Worm (Caenorhabditis elegans) whole organism, young adult: ENCODE data around the gene zig-8.

Source experiments
- B0336.3 ChIP-seq: fragments of 200-800 bp; sonication (Bioruptor generic); IDR thresholded peaks from 2 replicates; pipeline ENCODE4 v1.3.6; 2022; ENCODE audit warnings: missing genetic modification characterization, missing compliant biosample characterization
- C17E4.6 ChIP-seq: fragments of 200-800 bp; sonication (Bioruptor generic); IDR thresholded peaks from 2 replicates; pipeline ENCODE4 v1.3.6; 2022; ENCODE audit warnings: missing genetic modification reagents, missing genetic modification characterization, missing compliant biosample characterization
- D2030.7 ChIP-seq: fragments of 200-800 bp; sonication (Bioruptor generic); IDR thresholded peaks from 2 replicates; pipeline ENCODE4 v1.3.6; 2022; ENCODE audit warnings: missing genetic modification reagents, missing genetic modification characterization, missing compliant biosample characterization
- F10E7.11 ChIP-seq: sonication (generic microtip); optimal IDR thresholded peaks from 2 replicates; lab custom pipeline; 2017; ENCODE audit warnings: mild to moderate bottlenecking, missing genetic modification characterization, moderate library complexity, missing compliant biosample characterization
- F39B2.1 ChIP-seq: fragments of 200-800 bp; sonication (Bioruptor generic); IDR thresholded peaks from 2 replicates; pipeline ENCODE4 v1.3.6; 2022; ENCODE audit warnings: missing genetic modification reagents, missing genetic modification characterization, missing compliant biosample characterization
- F52B5.7 ChIP-seq: sonication (generic microtip); optimal IDR thresholded peaks from 2 replicates; lab custom pipeline; 2016; ENCODE audit warnings: mild to moderate bottlenecking, missing genetic modification characterization, missing compliant biosample characterization
- T26A5.8 ChIP-seq: sonication (generic microtip); optimal IDR thresholded peaks from 2 replicates; lab custom pipeline; 2016; ENCODE audit warnings: missing genetic modification characterization, missing compliant biosample characterization
- Y53G8AR.9 ChIP-seq: fragments of 200-800 bp; sonication (Bioruptor generic); conservative IDR thresholded peaks from 2 replicates; pipeline ENCODE4 v1.3.6; 2022; ENCODE audit warnings: missing genetic modification reagents, missing genetic modification characterization, missing compliant biosample characterization
- Y56A3A.18 ChIP-seq: fragments of 200-800 bp; sonication (Bioruptor generic); IDR thresholded peaks from 2 replicates; pipeline ENCODE4 v1.3.6; 2022; ENCODE audit warnings: missing genetic modification reagents, missing genetic modification characterization, missing compliant biosample characterization
- Y95B8A.8 ChIP-seq: fragments of 200-800 bp; sonication (Bioruptor generic); IDR thresholded peaks from 2 replicates; pipeline ENCODE4 v1.3.6; 2022; ENCODE audit warnings: missing genetic modification reagents, missing genetic modification characterization, missing compliant biosample characterization
- ZK185.1 ChIP-seq: sonication (generic microtip); optimal IDR thresholded peaks from 2 replicates; lab custom pipeline; 2016; ENCODE audit warnings: mild to moderate bottlenecking, missing genetic modification characterization, missing compliant biosample characterization; ENCODE audit not compliant: poor library complexity, severe bottlenecking
- akir-1 ChIP-seq: fragments of 200-800 bp; sonication (Bioruptor generic); optimal IDR thresholded peaks from 2 replicates; lab custom pipeline; 2018; ENCODE audit warnings: mild to moderate bottlenecking, missing genetic modification characterization, moderate library complexity, missing compliant biosample characterization
- aptf-2 ChIP-seq: fragments of 200-800 bp; sonication (Bioruptor generic); conservative IDR thresholded peaks from 2 replicates; pipeline ENCODE4 v1.3.6; 2022; ENCODE audit warnings: missing genetic modification reagents, missing genetic modification characterization, missing compliant biosample characterization
- athp-1 ChIP-seq: sonication (generic microtip); optimal IDR thresholded peaks from 2 replicates; lab custom pipeline; 2017; ENCODE audit warnings: mild to moderate bottlenecking, missing genetic modification characterization, missing compliant biosample characterization
- attf-6 ChIP-seq: fragments of 200-800 bp; sonication (Bioruptor generic); IDR thresholded peaks from 2 replicates; pipeline ENCODE4 v1.3.6; 2022; ENCODE audit warnings: missing genetic modification reagents, missing genetic modification characterization, missing compliant biosample characterization
- cebp-1 ChIP-seq, 2 experiments: fragments of 200-800 bp in 1 of 2; sonication (Bioruptor generic) in 1 of 2; sonication (generic microtip) in 1 of 2; IDR thresholded peaks in 1 of 2; optimal IDR thresholded peaks in 1 of 2; 2 replicates each; pipeline versions ENCODE4 v1.3.6 to Lab custom; 2017 to 2022; ENCODE audit warnings: missing compliant biosample characterization in 2 of 2, missing genetic modification characterization in 2 of 2, mild to moderate bottlenecking in 1 of 2, missing genetic modification reagents in 1 of 2, moderate library complexity in 1 of 2
- ceh-79 ChIP-seq: sonication (generic microtip); optimal IDR thresholded peaks from 2 replicates; lab custom pipeline; 2017; ENCODE audit warnings: mild to moderate bottlenecking, missing genetic modification characterization, missing compliant biosample characterization
- egrh-3 ChIP-seq: fragments of 200-800 bp; sonication (Bioruptor generic); IDR thresholded peaks from 2 replicates; pipeline ENCODE4 v1.3.6; 2022; ENCODE audit warnings: missing genetic modification reagents, missing genetic modification characterization, missing compliant biosample characterization
- hmg-1.2 ChIP-seq: fragments of 200-800 bp; sonication (Bioruptor generic); IDR thresholded peaks from 2 replicates; pipeline ENCODE4 v1.3.6; 2022; ENCODE audit warnings: missing genetic modification reagents, missing genetic modification characterization, missing compliant biosample characterization
- hmg-20 ChIP-seq: fragments of 200-800 bp; sonication (Bioruptor generic); IDR thresholded peaks from 2 replicates; pipeline ENCODE4 v1.3.6; 2022; ENCODE audit warnings: missing genetic modification reagents, missing genetic modification characterization, missing compliant biosample characterization
- hsf-1 ChIP-seq: fragments of 200-800 bp; sonication (Bioruptor generic); IDR thresholded peaks from 2 replicates; pipeline ENCODE4 v1.3.6; 2022; ENCODE audit warnings: missing genetic modification reagents, missing genetic modification characterization, missing compliant biosample characterization
- lin-26 ChIP-seq: fragments of 200-800 bp; sonication (Bioruptor generic); IDR thresholded peaks from 2 replicates; pipeline ENCODE4 v1.3.6; 2022; ENCODE audit warnings: missing genetic modification reagents, missing genetic modification characterization, missing compliant biosample characterization
- lin-35 ChIP-seq, 3 experiments: fragments of 150-350 bp in 2 of 3; sonication (generic microtip) in 1 of 3; optimal IDR thresholded peaks; 2 replicates each; lab custom pipeline; 2014 to 2018; ENCODE audit warnings: missing biosample characterization in 3 of 3, missing genetic modification characterization in 3 of 3, missing genetic modification reagents in 3 of 3
- lin-40 ChIP-seq: sonication (generic microtip); optimal IDR thresholded peaks from 2 replicates; lab custom pipeline; 2016; ENCODE audit warnings: missing genetic modification characterization, mild to moderate bottlenecking, missing compliant biosample characterization, missing genotype, missing genetic modification reagents
- lir-1 ChIP-seq: fragments of 200-800 bp; sonication (Bioruptor generic); conservative IDR thresholded peaks from 2 replicates; pipeline ENCODE4 v1.3.6; 2022; ENCODE audit warnings: missing genetic modification reagents, missing genetic modification characterization, missing compliant biosample characterization
- madf-8 ChIP-seq: fragments of 200-800 bp; sonication (Bioruptor generic); conservative IDR thresholded peaks from 2 replicates; pipeline ENCODE4 v1.3.6; 2022; ENCODE audit warnings: missing genetic modification reagents, missing genetic modification characterization, missing compliant biosample characterization
- mxl-1 ChIP-seq: sonication (generic microtip); optimal IDR thresholded peaks from 2 replicates; lab custom pipeline; 2016; ENCODE audit warnings: missing genetic modification characterization, missing compliant biosample characterization
- nfya-1 ChIP-seq: sonication (generic microtip); optimal IDR thresholded peaks from 2 replicates; lab custom pipeline; 2017; ENCODE audit warnings: antibody characterized with exemption, missing compliant biosample characterization, missing genetic modification characterization, borderline replicate concordance; ENCODE audit not compliant: insufficient read depth
- nfyb-1 ChIP-seq: fragments of 200-800 bp; sonication (Bioruptor generic); IDR thresholded peaks from 2 replicates; pipeline ENCODE4 v1.3.6; 2022; ENCODE audit warnings: missing genetic modification reagents, missing genetic modification characterization, missing compliant biosample characterization
- nhr-120 ChIP-seq: fragments of 200-800 bp; sonication (Bioruptor generic); IDR thresholded peaks from 2 replicates; pipeline ENCODE4 v1.3.6; 2022; ENCODE audit warnings: missing genetic modification characterization, missing compliant biosample characterization
- pbrm-1 ChIP-seq: fragments of 200-800 bp; sonication (Bioruptor generic); IDR thresholded peaks from 2 replicates; pipeline ENCODE4 v1.3.6; 2022; ENCODE audit warnings: missing genetic modification reagents, missing genetic modification characterization, missing compliant biosample characterization
- pha-4 ChIP-seq: fragments of 150-350 bp; sonication (generic microtip); optimal IDR thresholded peaks from 2 replicates; lab custom pipeline; 2014; ENCODE audit warnings: missing biosample characterization, missing genetic modification reagents, missing genetic modification characterization
- sptf-2 ChIP-seq: fragments of 200-800 bp; sonication (Bioruptor generic); optimal IDR thresholded peaks from 2 replicates; lab custom pipeline; 2018; ENCODE audit warnings: mild to moderate bottlenecking, missing genetic modification characterization, missing compliant biosample characterization
- zfh-2 ChIP-seq: fragments of 200-800 bp; sonication (Bioruptor generic); conservative IDR thresholded peaks from 2 replicates; pipeline ENCODE4 v1.3.6; 2022; ENCODE audit warnings: missing genetic modification reagents, missing genetic modification characterization, missing compliant biosample characterization
- ztf-6 ChIP-seq: fragments of 200-800 bp; sonication (Bioruptor generic); IDR thresholded peaks from 2 replicates; pipeline ENCODE4 v1.3.6; 2022; ENCODE audit warnings: missing genetic modification reagents, missing genetic modification characterization, missing compliant biosample characterization

Gene zig-8

DNA sequence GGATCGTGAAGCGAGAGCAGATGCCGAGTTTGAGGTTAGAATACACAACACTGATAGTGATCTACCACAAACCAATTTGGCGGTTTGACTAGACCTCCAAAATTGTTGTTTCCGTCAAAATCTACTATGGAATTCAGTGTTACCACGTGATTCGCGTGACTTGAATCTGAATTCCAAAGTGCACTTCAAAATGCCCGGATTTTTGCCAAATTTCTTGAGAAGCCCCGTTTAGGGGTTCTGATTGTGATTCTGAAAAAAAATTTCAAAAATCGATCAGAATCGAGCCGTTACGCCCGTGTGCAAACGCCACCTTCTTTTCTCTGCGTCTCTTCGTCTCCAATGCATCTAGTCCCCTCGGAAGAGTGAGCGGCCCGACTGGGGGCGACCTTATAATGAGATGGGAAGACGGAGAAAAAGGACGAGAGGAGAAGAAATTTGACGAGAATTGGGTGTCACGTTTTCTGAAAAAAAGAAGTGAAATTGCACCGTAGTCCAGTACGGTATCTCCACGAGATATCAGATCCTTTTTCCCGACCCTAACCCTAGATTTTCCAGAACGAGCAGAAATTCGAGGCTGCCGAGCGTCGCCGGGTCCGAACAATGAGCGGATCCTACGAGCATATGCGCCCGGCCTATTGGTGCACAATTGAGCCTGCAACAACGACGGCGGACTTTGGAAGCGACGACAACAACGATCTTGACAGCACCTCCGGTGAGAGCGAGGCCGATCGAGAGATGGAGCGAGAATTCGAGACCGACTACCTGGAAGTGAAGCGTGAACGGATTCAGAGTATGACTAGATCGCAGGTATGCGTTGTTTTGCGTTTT lies 48.0 kb upstream of the zig-8 start:
- TF ChIP-seq B0336.3 (0 out of 2 replicates have a peak, but pooled peaks have one; percentile 11), pbrm-1 (GFP tag; lab: Robert Waterston, UW) (0 out of 2 replicates have a peak, but pooled peaks have one; percentile 15), lin-35 (GFP tag; optimal IDR thresholded peaks at IDR 0.05; lab: Kevin White, UChicago) (peak in 1 of 3 experiments; percentile 11), athp-1 (tag; lab: Kevin White, UChicago) (no peak), ceh-79 (tag; lab: Kevin White, UChicago) (no peak), nfyb-1 (GFP tag; lab: Robert Waterston, UW) (no peak), nfya-1 (tag; lab: Kevin White, UChicago) (no peak), nhr-120 (GFP tag; lab: Robert Waterston, UW) (no peak), lir-1 (GFP tag; lab: Robert Waterston, UW) (0 out of 2 replicates have a peak, but pooled peaks have one; percentile 13), Y95B8A.8 (GFP tag; lab: Robert Waterston, UW) (0 out of 2 replicates have a peak, but pooled peaks have one; percentile 19), hmg-1.2 (peak; percentile 87), pha-4 (no peak), lin-40 (peak; percentile 43), F52B5.7 (tag; lab: Kevin White, UChicago) (no peak), lin-26 (0 out of 2 replicates have a peak, but pooled peaks have one; percentile 23), zfh-2 (GFP tag; lab: Robert Waterston, UW) (peak; percentile 79), attf-6 (GFP tag; lab: Robert Waterston, UW) (no peak)

DNA sequence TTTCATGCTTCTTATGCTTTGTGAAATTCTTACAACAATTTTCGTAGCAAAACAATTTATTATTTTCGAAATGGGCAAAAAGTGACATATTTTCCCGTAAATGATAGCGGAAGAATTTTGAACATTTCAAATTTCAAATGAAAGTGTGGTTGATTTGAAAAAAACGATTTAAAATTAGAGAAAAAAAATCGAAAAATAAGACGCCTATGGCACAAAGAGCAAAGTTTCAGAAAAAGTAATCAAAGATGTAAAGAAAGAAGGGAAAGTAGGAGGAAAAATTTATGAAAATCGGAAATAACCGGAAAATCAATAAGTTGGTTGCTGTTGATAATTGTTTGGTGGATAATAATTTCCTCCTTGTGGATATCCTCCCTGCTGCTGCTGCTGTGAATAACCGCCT lies 32.2 kb upstream of the zig-8 start:
- TF ChIP-seq D2030.7 (GFP tag; lab: Robert Waterston, UW) (no peak), aptf-2 (no peak), F10E7.11 (tag; lab: Kevin White, UChicago) (no peak), hsf-1 (GFP tag; lab: Robert Waterston, UW) (no peak), mxl-1 (tag; lab: Kevin White, UChicago) (no peak), zfh-2 (GFP tag; lab: Robert Waterston, UW) (no peak), ZK185.1 (no peak), ztf-6 (GFP tag; lab: Robert Waterston, UW) (no peak), T26A5.8 (tag; lab: Kevin White, UChicago) (no peak), Y56A3A.18 (no peak), hmg-20 (GFP tag; lab: Robert Waterston, UW) (no peak), akir-1 (GFP tag; lab: Kevin White, UChicago) (no peak), Y53G8AR.9 (no peak)

DNA sequence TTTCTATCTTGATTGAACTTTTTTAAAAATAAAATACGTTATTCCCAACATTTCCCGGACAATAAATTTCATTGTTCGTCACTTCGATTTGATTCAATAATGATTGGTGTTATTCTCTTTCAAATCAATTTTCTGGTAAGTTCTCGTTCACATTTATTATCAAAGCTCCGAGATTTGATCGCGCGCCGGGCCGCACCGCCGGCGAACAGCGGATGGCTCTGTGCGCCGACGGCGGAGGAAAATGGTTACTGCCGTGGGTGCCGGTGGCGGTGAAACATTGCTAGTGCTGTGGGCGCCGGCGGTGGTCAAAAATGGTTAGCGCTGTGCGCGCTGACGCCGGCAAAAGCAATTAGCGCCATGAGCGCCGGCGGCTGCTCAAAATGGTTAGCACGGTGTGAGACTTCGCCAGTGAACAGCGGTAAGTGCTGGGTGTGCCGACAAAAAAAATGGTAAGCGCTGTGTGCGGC lies 28.5 kb upstream of the zig-8 start, which contains the start of gene Y39E4B.13:
Y39E4B.13 (plus strand) TSS at position 51 of the 467 bp plus-strand sequence.
- TF ChIP-seq sptf-2 (no peak), egrh-3 (GFP tag; lab: Robert Waterston, UW) (peak; percentile 74; the same call in 1 of the 2 replicates), F39B2.1 (no peak), cebp-1 (GFP tag; IDR thresholded peaks at IDR 0.05; lab: Robert Waterston, UW) (no peak), cebp-1 (tag; optimal IDR thresholded peaks at IDR 0.05; lab: Kevin White, UChicago) (no peak), C17E4.6 (GFP tag; lab: Robert Waterston, UW) (no peak), madf-8 (GFP tag; lab: Robert Waterston, UW) (0 out of 2 replicates have a peak, but pooled peaks have one; percentile 11), F10E7.11 (tag; lab: Kevin White, UChicago) (no peak)
- TF ChIP-seq, all 124 proteins: peak for 2
